Worm (Caenorhabditis elegans) whole organism, dauer: ENCODE results near the gene nrf-6.

Experiments used
- unc-62 ChIP-seq: sonication (generic microtip); optimal IDR thresholded peaks from 2 replicates; lab custom pipeline; 2017; ENCODE audit warnings: missing biosample characterization, missing genetic modification reagents, missing genetic modification characterization

nrf-6 gene

ce11 chrII:8047264-8047663 is 14.8 kb upstream of the nrf-6 start, which contains the start of gene apn-1:
TSS of gene apn-1 (plus strand) at chrII:8047564.
- TF ChIP-seq unc-62: no peak

DNA sequence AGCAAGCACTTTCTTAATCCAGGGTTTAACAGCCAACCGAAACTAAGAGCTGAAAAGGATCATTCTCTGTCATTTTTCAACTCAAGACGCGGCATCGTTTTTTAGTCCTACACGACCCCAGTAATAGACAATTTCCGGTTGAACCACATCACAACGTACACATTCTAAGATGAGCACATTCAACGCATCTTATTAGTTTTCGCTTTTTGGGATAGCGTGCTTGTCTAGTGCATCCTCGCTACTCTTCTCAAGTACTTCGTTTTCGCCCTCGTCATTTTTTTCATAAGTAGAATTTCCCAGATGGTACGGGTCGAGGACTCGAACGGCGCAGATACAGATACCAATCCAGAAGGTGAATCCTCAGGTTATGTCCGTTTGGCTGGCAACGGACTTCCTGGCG is 9.8 kb upstream of the nrf-6 start, which contains the start of gene T05H10.1:
Gene T05H10.1, plus strand, starts transcription at position 301 of the 400 bp plus-strand sequence.
- TF ChIP-seq unc-62: no peak

- TF ChIP-seq unc-62: no peak
Measured at ce11 chrII:8041642-8042041, 9.1 kb upstream of the nrf-6 start.

- no peak for TF ChIP-seq unc-62
Measured at ce11 chrII:8039416-8039815, 6.9 kb upstream of the nrf-6 start, which contains the start of the genes ubh-4 and algn-6. TSS of gene ubh-4 (minus strand) at chrII:8039597. TSS of gene algn-6 (plus strand) at chrII:8039802.

ce11 chrII:8037863-8038262 is 5.4 kb upstream of the nrf-6 start, which contains the start of gene C08B11.9:
TSS of gene C08B11.9 (minus strand) at chrII:8038169.
- no peak for TF ChIP-seq unc-62

DNA sequence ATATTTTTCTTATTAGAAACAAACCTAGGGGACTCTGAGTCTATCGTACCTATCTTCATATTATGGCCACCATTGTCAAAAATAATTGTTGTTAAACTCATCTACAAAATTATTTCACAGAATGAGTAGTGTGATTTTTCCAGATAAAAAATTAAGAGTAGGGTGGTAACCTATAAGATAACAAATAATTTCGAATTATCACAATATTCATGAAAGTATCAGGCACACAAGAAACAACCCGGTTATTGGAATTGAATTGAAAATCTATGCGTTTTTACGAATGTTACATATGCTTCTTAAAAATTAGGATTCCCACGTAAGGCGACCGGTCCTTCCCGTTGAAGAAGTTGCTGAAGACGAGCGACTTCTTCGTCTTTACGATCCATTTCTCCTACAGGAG is 4.7 kb upstream of the nrf-6 start, which contains the start of gene arp-6:
Gene arp-6, minus strand, starts transcription at position 101 of the 400 bp plus-strand sequence.
- TF ChIP-seq unc-62: no peak

DNA sequence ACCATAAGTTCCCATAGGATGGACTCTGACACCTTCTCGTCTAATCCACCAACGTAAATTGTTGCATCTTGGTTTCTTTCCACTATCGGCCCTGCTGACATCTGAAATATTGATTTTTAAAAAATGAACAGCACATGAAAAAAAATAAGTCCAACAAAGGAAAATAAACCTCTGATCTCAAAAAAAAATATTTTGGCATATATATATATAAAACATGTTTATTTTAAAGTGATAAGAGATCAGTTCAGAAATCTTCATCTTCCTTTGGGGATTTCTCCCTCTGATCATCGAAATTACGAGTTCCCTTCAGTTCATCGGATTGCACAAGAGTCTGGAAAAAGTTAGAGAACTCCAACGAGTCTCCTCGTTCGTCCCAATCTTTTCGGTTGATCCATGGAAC is 3.2 kb upstream of the nrf-6 start, which contains the start of gene sap-49:
Gene sap-49, minus strand, starts transcription at position 101 of the 400 bp plus-strand sequence.
- TF ChIP-seq unc-62: no peak

DNA sequence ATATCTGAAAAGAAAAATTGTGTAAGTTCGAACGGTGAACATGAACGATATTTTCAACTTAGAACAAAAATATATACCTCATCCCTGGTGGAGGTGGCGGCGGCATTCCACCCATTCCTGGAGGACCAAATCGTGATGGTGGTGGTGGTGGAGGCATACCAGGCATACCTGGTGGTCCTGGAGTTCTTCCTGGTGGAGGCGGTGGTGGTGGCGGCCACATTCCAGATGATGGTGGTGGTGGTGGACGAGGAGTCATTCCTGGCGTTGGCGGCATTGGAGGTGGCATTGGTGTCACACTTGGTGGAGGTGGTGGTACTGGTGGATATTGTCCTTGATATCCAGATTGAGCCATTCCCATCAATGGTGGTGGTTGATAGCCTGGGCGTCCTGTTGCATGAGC is 2.1 kb upstream of the nrf-6 start:
- no peak for TF ChIP-seq unc-62

DNA sequence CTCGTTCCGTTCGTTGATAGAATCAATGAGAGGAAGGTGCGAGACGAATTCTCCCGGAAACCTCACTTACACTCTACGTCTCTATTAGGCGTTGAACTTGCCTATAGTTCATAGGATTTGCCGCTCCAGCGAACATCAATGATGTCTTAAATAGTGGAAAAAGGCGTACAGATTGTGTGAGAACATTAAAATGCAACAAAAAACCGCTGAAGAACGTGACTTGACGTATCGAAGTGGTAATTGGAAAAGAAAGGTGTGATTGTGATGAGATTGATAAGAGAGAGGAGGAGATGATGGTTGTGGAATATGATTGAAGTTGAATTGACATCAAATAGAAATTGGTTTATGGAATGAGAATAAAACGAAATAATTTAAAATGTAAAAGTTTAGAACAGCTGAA is 1.5 kb upstream of the nrf-6 start:
- no peak for TF ChIP-seq unc-62

- no peak for TF ChIP-seq unc-62
Measured at ce11 chrII:8028730-8029129, 3.8 kb downstream of the nrf-6 start.

- no peak for TF ChIP-seq unc-62
Measured at ce11 chrII:8028246-8028694, 4.2 kb downstream of the nrf-6 start.

DNA sequence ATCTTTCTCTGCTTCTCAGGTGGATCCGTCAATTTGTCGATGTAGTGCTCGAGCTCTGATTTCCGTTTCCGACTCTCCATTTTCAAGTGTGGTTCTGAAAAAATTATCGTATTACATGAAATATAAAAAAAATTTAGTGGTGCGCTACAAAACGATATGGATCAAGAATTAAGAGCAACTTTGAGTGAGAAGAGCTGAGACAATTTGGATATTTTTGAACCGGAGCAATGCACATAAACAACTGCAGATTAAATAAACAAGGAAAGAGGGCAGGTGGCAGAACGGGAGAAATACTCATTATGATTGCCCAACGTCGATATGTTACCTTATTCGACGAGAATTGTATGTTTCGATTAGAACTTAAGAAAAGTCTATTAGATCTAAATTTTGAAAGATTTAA is 4.8 kb downstream of the nrf-6 start, which contains the start of gene swsn-7:
Gene swsn-7, minus strand, starts transcription at position 101 of the 400 bp plus-strand sequence.
- no peak for TF ChIP-seq unc-62

- TF ChIP-seq unc-62: no peak
Measured at ce11 chrII:8022461-8022860, 10.0 kb downstream of the nrf-6 start, which contains the start of gene hda-2. TSS of gene hda-2 (minus strand) at chrII:8022561.

DNA sequence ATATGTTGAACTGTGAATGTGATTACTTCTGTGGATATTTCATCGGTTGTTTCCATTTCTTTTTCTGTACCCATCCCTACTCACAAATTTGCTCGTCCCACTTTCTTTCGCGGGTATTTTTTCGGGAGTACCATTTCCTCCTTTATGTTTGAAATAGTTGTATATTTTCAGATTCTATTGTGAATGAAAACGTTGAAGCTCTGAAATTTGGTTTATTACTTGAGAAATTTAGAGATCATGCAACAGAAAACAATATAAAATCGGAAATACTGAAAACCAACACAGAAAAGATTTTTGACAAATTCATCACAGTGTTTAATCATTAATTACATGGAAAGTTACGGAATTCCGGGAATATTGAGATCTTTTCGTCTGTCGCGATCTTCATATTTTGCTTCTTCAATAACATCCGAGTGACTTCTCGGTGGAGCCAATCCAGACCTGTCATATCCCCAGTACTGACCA is 11.9 kb downstream of the nrf-6 start:
- TF ChIP-seq unc-62: no peak

ce11 chrII:8017380-8017779 is 15.1 kb downstream of the nrf-6 start, which contains the start of gene zyg-11:
TSS of gene zyg-11 (plus strand) at chrII:8017680.
- TF ChIP-seq unc-62: no peak

DNA sequence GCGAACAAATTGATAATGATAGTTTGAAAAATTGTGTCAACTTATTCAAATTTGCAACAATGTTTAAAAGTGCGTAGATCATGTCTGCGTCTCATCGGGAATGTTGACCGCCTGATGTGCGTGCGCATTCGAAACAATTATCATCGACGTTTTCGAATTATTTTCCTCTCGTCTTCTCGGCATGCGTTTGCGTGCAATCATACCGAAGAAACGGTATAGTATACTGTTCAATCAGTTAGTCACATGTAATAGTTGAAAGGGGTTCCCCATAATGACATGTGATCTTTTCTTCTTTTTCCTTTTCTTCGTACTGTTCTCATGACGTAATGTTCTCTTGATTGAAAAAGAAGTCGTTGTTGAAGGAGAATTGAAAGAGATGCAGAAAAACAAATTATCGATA is 15.7 kb downstream of the nrf-6 start:
- no peak for TF ChIP-seq unc-62

- TF ChIP-seq unc-62: no peak
Measured at ce11 chrII:8016167-8016566, 16.3 kb downstream of the nrf-6 start.

- TF ChIP-seq unc-62: no peak
Measured at ce11 chrII:8015483-8015938, 17.0 kb downstream of the nrf-6 start.
